Worm (Caenorhabditis elegans): ENCODE measurements around the gene T07G12.2.

DNA sequence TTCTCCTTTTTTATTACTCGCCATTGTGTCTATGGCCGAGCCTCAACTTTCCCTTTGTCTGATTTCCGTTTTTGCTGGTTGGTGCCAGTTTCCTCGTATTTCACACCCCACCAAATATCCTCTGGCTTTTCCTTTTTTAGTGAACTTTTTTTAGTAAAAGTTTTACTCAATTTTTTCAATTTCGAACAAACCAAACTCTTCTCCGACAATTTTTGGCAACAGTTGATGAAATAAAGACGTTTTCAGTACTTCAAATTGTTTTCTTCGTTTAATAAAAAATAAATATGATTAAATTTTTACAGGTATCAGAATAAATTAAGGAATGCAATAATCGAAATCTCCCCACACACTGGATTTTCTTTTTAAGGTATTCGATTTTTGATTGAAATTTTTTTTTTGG, 9.4 kb upstream of the T07G12.2 start, which contains the start of gene cal-4:
- TF ChIP-seq nhr-237 (tag; optimal IDR thresholded peaks at IDR 0.05) (no peak), lsy-2 (tag; optimal IDR thresholded peaks at IDR 0.05) (no peak)
